Worm (Caenorhabditis elegans) whole organism, L1 larva: ENCODE results near the gene sru-24.

Source experiments
- Y116A8C.19 ChIP-seq: sonication (generic microtip); optimal IDR thresholded peaks from 2 replicates; lab custom pipeline; 2016; ENCODE audit warnings: missing compliant biosample characterization, missing genetic modification characterization, borderline replicate concordance
- lin-14 ChIP-seq: fragments of 200-800 bp; sonication (Bioruptor generic); optimal IDR thresholded peaks from 2 replicates; lab custom pipeline; 2018; ENCODE audit warnings: mild to moderate bottlenecking, missing genetic modification characterization, moderate library complexity, missing compliant biosample characterization
- mdl-1 ChIP-seq, 2 experiments: fragments of 150-350 bp; optimal IDR thresholded peaks; 2 replicates each; lab custom pipeline; 2014 to 2017; ENCODE audit warnings: missing biosample characterization in 2 of 2, missing genetic modification characterization in 2 of 2, inconsistent platforms in 1 of 2
- nhr-11 ChIP-seq: fragments of 150-350 bp; optimal IDR thresholded peaks from 2 replicates; lab custom pipeline; 2014; ENCODE audit warnings: missing biosample characterization, missing genetic modification characterization
- nhr-90 ChIP-seq: sonication (generic microtip); optimal IDR thresholded peaks from 2 replicates; lab custom pipeline; 2016; ENCODE audit warnings: mild to moderate bottlenecking, missing genetic modification characterization, missing compliant biosample characterization; ENCODE audit not compliant: poor library complexity
- pqm-1 ChIP-seq: sonication (generic microtip); optimal IDR thresholded peaks from 3 replicates; lab custom pipeline; 2017; ENCODE audit warnings: missing biosample characterization, missing genetic modification characterization
- tbx-2 ChIP-seq: sonication (generic microtip); optimal IDR thresholded peaks from 2 replicates; lab custom pipeline; 2016; ENCODE audit warnings: missing genetic modification characterization, missing compliant biosample characterization
- unc-86 ChIP-seq: sonication (generic microtip); optimal IDR thresholded peaks from 2 replicates; lab custom pipeline; 2016; ENCODE audit warnings: missing genetic modification characterization, missing compliant biosample characterization
- zag-1 ChIP-seq: fragments of 150-350 bp; optimal IDR thresholded peaks from 2 replicates; lab custom pipeline; 2014; ENCODE audit warnings: missing biosample characterization, missing genetic modification characterization
- ztf-4 ChIP-seq: fragments of 150-350 bp; optimal IDR thresholded peaks from 2 replicates; lab custom pipeline; 2014; ENCODE audit warnings: missing biosample characterization, missing genetic modification characterization

DNA sequence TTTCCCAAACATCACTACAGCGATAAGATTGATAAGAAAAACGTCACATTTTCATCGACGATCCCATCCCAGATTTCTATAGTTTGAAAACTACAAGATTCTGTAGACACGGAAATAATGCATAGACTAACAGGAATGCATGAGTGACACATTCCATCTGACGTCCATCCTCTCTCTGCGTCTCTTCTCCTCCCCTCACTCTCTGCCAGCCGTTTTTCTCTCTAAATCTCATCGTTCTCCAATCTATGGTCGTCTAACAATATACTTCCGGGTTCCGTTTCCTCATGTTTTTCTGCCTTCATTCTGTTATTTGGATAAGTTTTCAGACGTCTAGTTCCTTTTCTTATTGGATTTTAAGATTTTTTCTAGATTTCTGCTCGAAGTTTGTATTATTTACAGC, 52.2 kb downstream of the sru-24 start, which contains the start of gene F48G7.4:
- TF ChIP-seq pqm-1 (tag; lab: Kevin White, UChicago) (no peak), Y116A8C.19 (tag; lab: Kevin White, UChicago) (no peak), nhr-90 (no peak), nhr-11 (tag; lab: Kevin White, UChicago) (peak; percentile 73), mdl-1 (tag; optimal IDR thresholded peaks at IDR 0.05; lab: Kevin White, UChicago) (peak in 1 of 2 experiments; percentile 11), tbx-2 (tag; lab: Kevin White, UChicago) (peak; percentile 86), zag-1 (tag; lab: Kevin White, UChicago) (peak; percentile 26), unc-86 (tag; lab: Kevin White, UChicago) (peak; percentile 90), ztf-4 (tag; lab: Kevin White, UChicago) (peak; percentile 73), lin-14 (GFP tag; lab: Kevin White, UChicago) (peak; percentile 100)
